Fruit fly (Drosophila melanogaster) whole organism, embryonic: Measurements from ENCODE around the gene Neu2.
A peak's percentile ranks its signal among the peaks of the same experiment; 100 is the strongest.

Source experiments
- Aef1 ChIP-seq: fragments of 200-800 bp; sonication (Bioruptor generic); IDR thresholded peaks from 3 replicates; pipeline ENCODE4 v1.3.6; 2022; ENCODE audit warnings: missing biosample characterization, missing genetic modification characterization
- CG10565 ChIP-seq: fragments of 200-800 bp; sonication (Bioruptor generic); optimal IDR thresholded peaks from 3 replicates; lab custom pipeline; 2016; ENCODE audit warnings: missing biosample characterization, mild to moderate bottlenecking, missing genetic modification characterization
- CG11456 ChIP-seq: fragments of 200-800 bp; sonication (Bioruptor generic); IDR thresholded peaks from 3 replicates; pipeline ENCODE4 v1.3.6; 2022; ENCODE audit warnings: missing biosample characterization, missing genetic modification characterization
- CG12744 ChIP-seq: fragments of 200-800 bp; sonication (Bioruptor generic); optimal IDR thresholded peaks from 2 replicates; lab custom pipeline; 2016; ENCODE audit warnings: missing biosample characterization, missing genetic modification characterization
- CG12769 ChIP-seq: fragments of 200-800 bp; sonication (Bioruptor generic); optimal IDR thresholded peaks from 2 replicates; lab custom pipeline; 2019; ENCODE audit warnings: missing biosample characterization, mild to moderate bottlenecking, missing genetic modification characterization, moderate library complexity
- CG13624 ChIP-seq: fragments of 200-800 bp; sonication (Bioruptor generic); optimal IDR thresholded peaks from 2 replicates; lab custom pipeline; 2016; ENCODE audit warnings: missing biosample characterization, missing genetic modification characterization
- CG15073 ChIP-seq: fragments of 200-800 bp; sonication (Bioruptor generic); optimal IDR thresholded peaks from 2 replicates; lab custom pipeline; 2016; ENCODE audit warnings: missing biosample characterization, missing genetic modification characterization
- CG15479 ChIP-seq: fragments of 200-800 bp; sonication (Bioruptor generic); optimal IDR thresholded peaks from 3 replicates; lab custom pipeline; 2019; ENCODE audit warnings: missing biosample characterization, mild to moderate bottlenecking, missing genetic modification characterization, moderate library complexity
- CG17612 ChIP-seq: fragments of 200-800 bp; sonication (Bioruptor generic); IDR thresholded peaks from 2 replicates; pipeline ENCODE4 v1.3.6; 2022; ENCODE audit warnings: missing biosample characterization, missing genetic modification characterization
- CG17829 ChIP-seq: fragments of 200-800 bp; optimal IDR thresholded peaks from 2 replicates; lab custom pipeline; 2019; ENCODE audit warnings: missing biosample characterization, mild to moderate bottlenecking, missing genetic modification characterization, moderate library complexity
- CG2202 ChIP-seq: fragments of 200-800 bp; sonication (Bioruptor generic); optimal IDR thresholded peaks from 2 replicates; lab custom pipeline; 2018; ENCODE audit warnings: missing biosample characterization, mild to moderate bottlenecking, missing genetic modification characterization
- CG2678 ChIP-seq: fragments of 200-800 bp; sonication (Bioruptor generic); optimal IDR thresholded peaks from 3 replicates; lab custom pipeline; 2019; ENCODE audit warnings: missing biosample characterization, mild to moderate bottlenecking, missing genetic modification characterization, moderate library complexity
- CG31224 ChIP-seq: fragments of 200-800 bp; sonication (Bioruptor generic); IDR thresholded peaks from 2 replicates; pipeline ENCODE4 v1.3.6; 2022; ENCODE audit warnings: missing biosample characterization, missing genetic modification characterization
- CG3838 ChIP-seq: fragments of 200-800 bp; sonication (Bioruptor generic); optimal IDR thresholded peaks from 3 replicates; lab custom pipeline; 2016; ENCODE audit warnings: missing biosample characterization, missing genetic modification characterization
- CG6813 ChIP-seq: fragments of 200-800 bp; sonication (Bioruptor generic); optimal IDR thresholded peaks from 2 replicates; lab custom pipeline; 2017; ENCODE audit warnings: missing biosample characterization, missing genetic modification characterization, mild to moderate bottlenecking, moderate library complexity, missing genetic modification reagents
- CG7271 ChIP-seq: fragments of 200-800 bp; sonication (Bioruptor generic); optimal IDR thresholded peaks from 2 replicates; lab custom pipeline; 2018; ENCODE audit warnings: missing biosample characterization, mild to moderate bottlenecking, missing genetic modification characterization, moderate library complexity
- Dek ChIP-seq: fragments of 200-800 bp; sonication (Bioruptor generic); optimal IDR thresholded peaks from 3 replicates; lab custom pipeline; 2019; ENCODE audit warnings: missing biosample characterization, mild to moderate bottlenecking, missing genetic modification characterization, moderate library complexity
- ERR ChIP-seq: fragments of 200-800 bp; sonication (Bioruptor generic); optimal IDR thresholded peaks from 2 replicates; lab custom pipeline; 2016; ENCODE audit warnings: missing biosample characterization, missing genetic modification characterization
- Ets65A ChIP-seq: fragments of 200-800 bp; sonication (Bioruptor generic); peaks from one replicate; lab custom pipeline; 2016; ENCODE audit warnings: missing biosample characterization, missing genetic modification characterization
- HHEX ChIP-seq: fragments of 200-800 bp; sonication (Bioruptor generic); optimal IDR thresholded peaks from 3 replicates; lab custom pipeline; 2017; ENCODE audit warnings: missing biosample characterization, mild to moderate bottlenecking, missing genetic modification characterization, missing genetic modification reagents
- Lpt ChIP-seq: fragments of >200 bp; optimal IDR thresholded peaks from 2 replicates; lab custom pipeline; 2018; ENCODE audit warnings: missing biosample characterization, missing genetic modification characterization
- Med ChIP-seq: fragments of 200-800 bp; sonication (Bioruptor generic); peaks from one replicate; lab custom pipeline; 2016; ENCODE audit warnings: missing biosample characterization, missing genetic modification characterization, mild to moderate bottlenecking, inconsistent platforms, moderate library complexity
- NC2β ChIP-seq: fragments of 200-800 bp; sonication (Bioruptor generic); optimal IDR thresholded peaks from 2 replicates; lab custom pipeline; 2016; ENCODE audit warnings: missing biosample characterization, missing genetic modification characterization
- NK7.1 ChIP-seq: fragments of 200-800 bp; sonication (Bioruptor generic); optimal IDR thresholded peaks from 3 replicates; lab custom pipeline; 2016; ENCODE audit warnings: missing biosample characterization, missing genetic modification characterization
- Side ChIP-seq: fragments of 200-800 bp; sonication (Bioruptor generic); optimal IDR thresholded peaks from 2 replicates; lab custom pipeline; 2016; ENCODE audit warnings: missing biosample characterization, missing genetic modification characterization
- Spps ChIP-seq: fragments of 200-800 bp; sonication (Bioruptor generic); optimal IDR thresholded peaks from 2 replicates; lab custom pipeline; 2018; ENCODE audit warnings: missing biosample characterization, mild to moderate bottlenecking, missing genetic modification characterization
- ara ChIP-seq: fragments of 200-800 bp; sonication (Bioruptor generic); IDR thresholded peaks from 2 replicates; pipeline ENCODE4 v1.3.6; 2022; ENCODE audit warnings: missing biosample characterization, missing genetic modification characterization
- cg ChIP-seq: fragments of 200-800 bp; sonication (Bioruptor generic); optimal IDR thresholded peaks from 3 replicates; lab custom pipeline; 2019; ENCODE audit warnings: missing biosample characterization, mild to moderate bottlenecking, missing genetic modification characterization, moderate library complexity
- chm ChIP-seq: fragments of 200-800 bp; sonication (Bioruptor generic); IDR thresholded peaks from 2 replicates; pipeline ENCODE4 v1.3.6; 2022; ENCODE audit warnings: missing biosample characterization, missing genetic modification characterization
- corto ChIP-seq: fragments of 200-800 bp; sonication (Bioruptor generic); optimal IDR thresholded peaks from 2 replicates; lab custom pipeline; 2016; ENCODE audit warnings: missing biosample characterization, mild to moderate bottlenecking, missing genetic modification characterization, moderate library complexity
- disco-r ChIP-seq: fragments of 200-800 bp; sonication (Bioruptor generic); optimal IDR thresholded peaks from 2 replicates; lab custom pipeline; 2016; ENCODE audit warnings: missing biosample characterization, missing genetic modification characterization
- eve ChIP-seq, 2 experiments: fragments of >200 bp; optimal IDR thresholded peaks; 2 replicates each; lab custom pipeline; 2017; ENCODE audit warnings: missing biosample characterization in 2 of 2, missing genetic modification characterization in 2 of 2
- ewg ChIP-seq: fragments of 200-800 bp; sonication (Bioruptor generic); optimal IDR thresholded peaks from 3 replicates; lab custom pipeline; 2017; ENCODE audit warnings: mild to moderate bottlenecking, missing biosample characterization, missing genetic modification reagents, missing genetic modification characterization
- fd102C ChIP-seq: fragments of 200-800 bp; sonication (Bioruptor generic); optimal IDR thresholded peaks from 2 replicates; lab custom pipeline; 2018; ENCODE audit warnings: missing biosample characterization, mild to moderate bottlenecking, missing genetic modification characterization, moderate library complexity
- kay ChIP-seq: fragments of 200-800 bp; sonication (Bioruptor generic); optimal IDR thresholded peaks from 2 replicates; lab custom pipeline; 2016; ENCODE audit warnings: missing biosample characterization, missing genetic modification characterization
- lilli ChIP-seq: fragments of 200-800 bp; sonication (Bioruptor generic); optimal IDR thresholded peaks from 3 replicates; lab custom pipeline; 2016; ENCODE audit warnings: missing biosample characterization, missing genetic modification characterization
- lola ChIP-seq, 3 experiments: fragments of >200 bp in 2 of 3; fragments of 200-800 bp in 1 of 3; sonication (Bioruptor generic) in 1 of 3; optimal IDR thresholded peaks; 2 replicates each; lab custom pipeline; 2017 to 2019; ENCODE audit warnings: missing biosample characterization in 3 of 3, missing genetic modification characterization in 3 of 3, mild to moderate bottlenecking in 1 of 3, moderate library complexity in 1 of 3
- pho ChIP-seq: fragments of 200-800 bp; sonication (Bioruptor generic); optimal IDR thresholded peaks from 2 replicates; lab custom pipeline; 2016; ENCODE audit warnings: missing biosample characterization, missing genetic modification characterization
- sens ChIP-seq: fragments of 200-800 bp; sonication (Bioruptor generic); peaks from one replicate; lab custom pipeline; 2016; ENCODE audit warnings: missing biosample characterization, missing genetic modification characterization
- slp2 ChIP-seq: fragments of 200-800 bp; sonication (Bioruptor generic); optimal IDR thresholded peaks from 2 replicates; lab custom pipeline; 2016; ENCODE audit warnings: missing biosample characterization, missing genetic modification characterization
- tll ChIP-seq, 2 experiments: fragments of 200-800 bp in 1 of 2; fragments of >200 bp in 1 of 2; sonication (Bioruptor generic) in 1 of 2; optimal IDR thresholded peaks; 2 replicates each; lab custom pipeline; 2017 to 2019; ENCODE audit warnings: missing biosample characterization in 2 of 2, missing genetic modification characterization in 2 of 2, mild to moderate bottlenecking in 1 of 2, moderate library complexity in 1 of 2
- tna ChIP-seq: fragments of 200-800 bp; sonication (Bioruptor generic); IDR thresholded peaks from 2 replicates; pipeline ENCODE4 v1.3.6; 2022; ENCODE audit warnings: missing biosample characterization, missing genetic modification characterization; ENCODE audit not compliant: partially characterized antibody
- wdn ChIP-seq: fragments of 200-800 bp; sonication (Bioruptor generic); IDR thresholded peaks from 2 replicates; pipeline ENCODE4 v1.3.6; 2022; ENCODE audit warnings: missing biosample characterization, missing genetic modification characterization
- zen ChIP-seq: fragments of 200-800 bp; sonication (Bioruptor generic); optimal IDR thresholded peaks from 3 replicates; lab custom pipeline; 2018; ENCODE audit warnings: missing biosample characterization, mild to moderate bottlenecking, missing genetic modification characterization, moderate library complexity

Gene Neu2

DNA sequence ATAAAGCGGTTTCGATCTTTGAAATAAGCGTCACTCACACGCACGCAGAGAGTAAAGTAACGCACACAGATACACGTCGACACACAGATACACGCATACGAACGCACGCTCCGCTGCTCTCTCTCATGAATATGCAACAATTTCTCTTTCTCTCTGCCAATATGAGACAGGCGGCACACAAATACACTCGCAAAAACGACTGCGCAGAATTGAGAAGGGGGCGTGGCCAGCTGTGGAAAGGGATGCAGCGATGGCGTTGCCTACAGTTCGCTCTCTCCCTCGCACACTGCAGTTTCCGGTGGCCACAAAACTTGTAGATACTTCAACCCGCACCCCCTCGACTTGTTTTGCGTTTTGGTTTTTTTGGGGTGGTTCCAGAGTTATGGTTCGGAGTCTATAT lies 10.8 kb downstream of the Neu2 start (continued):
- no peak for TF ChIP-seq wdn (GFP tag; lab: Robert Waterston, UW)
- no peak for TF ChIP-seq Aef1
- TF ChIP-seq Side (GFP tag; lab: Kevin White, UChicago) = peak; percentile 1
- no peak for TF ChIP-seq slp2 (GFP tag; lab: Kevin White, UChicago)
- TF ChIP-seq NK7.1 (GFP tag; lab: Kevin White, UChicago) = no peak
- TF ChIP-seq tna (GFP tag; lab: Robert Waterston, UW) = no peak
- peak; percentile 90 for TF ChIP-seq sens
- no peak for TF ChIP-seq disco-r
- no peak for TF ChIP-seq Spps
- TF ChIP-seq lola (GFP tag; optimal IDR thresholded peaks at IDR 0.05; lab: Kevin White, UChicago) = no peak
- no peak for TF ChIP-seq CG13624
- no peak for TF ChIP-seq CG2678 (tag; lab: Kevin White, UChicago)
- TF ChIP-seq CG12744 (GFP tag; lab: Kevin White, UChicago) = no peak
- no peak for TF ChIP-seq CG10565 (GFP tag; lab: Kevin White, UChicago)
- TF ChIP-seq CG7271 (tag; lab: Kevin White, UChicago) = peak; percentile 35
- TF ChIP-seq cg (GFP tag; lab: Kevin White, UChicago) = peak; percentile 99
- TF ChIP-seq CG11456 (GFP tag; lab: Robert Waterston, UW) = 0 out of 3 replicates have a peak, but pooled peaks have one; percentile 42
- TF ChIP-seq pho (GFP tag; lab: Kevin White, UChicago) = no peak
- TF ChIP-seq CG12769 (tag; lab: Kevin White, UChicago) = no peak
- TF ChIP-seq kay (GFP tag; lab: Kevin White, UChicago) = no peak
- no peak for TF ChIP-seq CG15073 (GFP tag; lab: Kevin White, UChicago)
- no peak for TF ChIP-seq CG15479 (GFP tag; lab: Kevin White, UChicago)
- no peak for TF ChIP-seq Lpt (GFP tag; lab: Kevin White, UChicago)
- peak; percentile 25 for TF ChIP-seq CG2202 (tag; lab: Kevin White, UChicago)
- no peak for TF ChIP-seq corto (GFP tag; lab: Kevin White, UChicago)
- TF ChIP-seq CG17612 = no peak
- TF ChIP-seq CG31224 (GFP tag; lab: Robert Waterston, UW) = no peak
- TF ChIP-seq eve (GFP tag; optimal IDR thresholded peaks at IDR 0.05; lab: Kevin White, UChicago) = no peak
- TF ChIP-seq CG3838 (GFP tag; lab: Kevin White, UChicago) = no peak
- TF ChIP-seq ewg (GFP tag; lab: Kevin White, UChicago) = peak; percentile 96
- TF ChIP-seq ara = peak; percentile 48; the same call in 1 of the 2 replicates
- TF ChIP-seq CG17829 (tag; lab: Kevin White, UChicago) = peak; percentile 51
- no peak for TF ChIP-seq ERR (GFP tag; lab: Kevin White, UChicago)
- TF ChIP-seq chm = peak; percentile 73
- no peak for TF ChIP-seq Dek (tag; lab: Kevin White, UChicago)
- peak; percentile 63 for TF ChIP-seq CG6813 (GFP tag; lab: Kevin White, UChicago)

DNA sequence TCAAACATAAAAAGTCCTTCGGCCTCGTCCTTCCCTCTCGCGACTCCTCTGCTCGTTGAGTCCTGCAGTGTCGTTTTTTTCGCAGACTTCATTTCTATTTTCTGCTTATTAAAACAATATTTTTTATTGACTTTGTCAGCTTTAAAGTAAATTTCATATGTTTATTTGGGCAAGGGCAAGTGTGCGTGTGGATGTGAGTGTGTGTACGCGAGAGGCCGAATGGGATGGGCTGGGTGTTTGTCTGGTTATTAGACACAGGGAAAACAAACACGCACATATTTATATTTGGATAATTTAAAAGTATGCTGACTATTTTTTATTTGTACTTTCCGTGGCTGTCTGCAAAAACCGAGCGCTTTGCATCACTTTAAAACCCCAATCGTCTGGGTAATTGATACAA lies 12.5 kb downstream of the Neu2 start:
- no peak for TF ChIP-seq NC2β
- TF ChIP-seq zen (tag; lab: Kevin White, UChicago) = peak; percentile 40
- no peak for TF ChIP-seq lilli (GFP tag; lab: Kevin White, UChicago)
- TF ChIP-seq sens = peak; percentile 65
- TF ChIP-seq HHEX (GFP tag; lab: Kevin White, UChicago) = no peak
- peak; percentile 72 for TF ChIP-seq fd102C
- peak; percentile 50 for TF ChIP-seq Ets65A (GFP tag; lab: Kevin White, UChicago)
- TF ChIP-seq Med (GFP tag; lab: Kevin White, UChicago) = peak; percentile 66
- TF ChIP-seq tll (GFP tag; optimal IDR thresholded peaks at IDR 0.05; lab: Kevin White, UChicago) = peak in 1 of 2 experiments; percentile 60
- peak; percentile 23 for TF ChIP-seq CG15479 (GFP tag; lab: Kevin White, UChicago)
